Fruit fly (Drosophila melanogaster) whole organism, pupa: ENCODE results near the gene Ns3.

ENCODE experiments used
- CG10348 ChIP-seq: fragments of 200-800 bp; sonication (Bioruptor generic); IDR thresholded peaks from 2 replicates; pipeline ENCODE4 v1.3.6; 2022; ENCODE audit warnings: missing biosample characterization, missing genetic modification characterization
- CG12605 ChIP-seq: fragments of 200-800 bp; sonication (Bioruptor generic); IDR thresholded peaks from 2 replicates; pipeline ENCODE4 v1.3.6; 2022; ENCODE audit warnings: missing biosample characterization, missing genetic modification characterization
- CG13204 ChIP-seq: fragments of 200-800 bp; sonication (Bioruptor generic); optimal IDR thresholded peaks from 2 replicates; lab custom pipeline; 2018; ENCODE audit warnings: missing biosample characterization, mild to moderate bottlenecking, missing genetic modification characterization, moderate library complexity
- CG14655 ChIP-seq: fragments of 200-800 bp; sonication (Bioruptor generic); optimal IDR thresholded peaks from 3 replicates; lab custom pipeline; 2017; ENCODE audit warnings: mild to moderate bottlenecking, missing biosample characterization, missing genetic modification reagents, missing genetic modification characterization
- CG15710 ChIP-seq: fragments of 200-800 bp; sonication (Bioruptor generic); optimal IDR thresholded peaks from 2 replicates; lab custom pipeline; 2018; ENCODE audit warnings: missing biosample characterization, mild to moderate bottlenecking, missing genetic modification characterization, moderate library complexity
- CG17806 ChIP-seq: fragments of 200-800 bp; sonication (Bioruptor generic); optimal IDR thresholded peaks from 2 replicates; lab custom pipeline; 2018; ENCODE audit warnings: missing biosample characterization, mild to moderate bottlenecking, missing genetic modification characterization, moderate library complexity
- CG32121 ChIP-seq: fragments of 200-800 bp; sonication (Bioruptor generic); IDR thresholded peaks from 2 replicates; pipeline ENCODE4 v1.3.6; 2022; ENCODE audit warnings: missing biosample characterization, missing genetic modification characterization
- CG34367 ChIP-seq: fragments of 200-800 bp; sonication (Bioruptor generic); optimal IDR thresholded peaks from 2 replicates; lab custom pipeline; 2018; ENCODE audit warnings: missing biosample characterization, mild to moderate bottlenecking, missing genetic modification characterization
- CG4496 ChIP-seq: fragments of 200-800 bp; sonication (Bioruptor generic); IDR thresholded peaks from 3 replicates; pipeline ENCODE4 v1.3.6; 2022; ENCODE audit warnings: missing biosample characterization, missing genetic modification characterization
- CG8159 ChIP-seq: fragments of 200-800 bp; sonication (Bioruptor generic); optimal IDR thresholded peaks from 3 replicates; lab custom pipeline; 2018; ENCODE audit warnings: missing biosample characterization, mild to moderate bottlenecking, missing genetic modification characterization, moderate library complexity
- CG8301 ChIP-seq: fragments of 200-800 bp; sonication (Bioruptor generic); optimal IDR thresholded peaks from 2 replicates; lab custom pipeline; 2018; ENCODE audit warnings: missing biosample characterization, mild to moderate bottlenecking, missing genetic modification characterization
- CG9948 ChIP-seq: fragments of 200-800 bp; sonication (Bioruptor generic); optimal IDR thresholded peaks from 2 replicates; lab custom pipeline; 2018; ENCODE audit warnings: missing biosample characterization, mild to moderate bottlenecking, missing genetic modification characterization, moderate library complexity
- D1 ChIP-seq: fragments of 200-800 bp; sonication (Bioruptor generic); optimal IDR thresholded peaks from 2 replicates; lab custom pipeline; 2018; ENCODE audit warnings: missing biosample characterization, mild to moderate bottlenecking, missing genetic modification characterization, moderate library complexity
- EcR ChIP-seq: fragments of 200-800 bp; sonication (Bioruptor generic); optimal IDR thresholded peaks from 3 replicates; lab custom pipeline; 2019; ENCODE audit warnings: missing biosample characterization, missing genetic modification characterization, mild to moderate bottlenecking, moderate library complexity, missing genetic modification reagents
- Ets98B ChIP-seq: fragments of 200-800 bp; sonication (Bioruptor generic); IDR thresholded peaks from 2 replicates; pipeline ENCODE4 v1.3.6; 2022; ENCODE audit warnings: missing biosample characterization, missing genetic modification characterization
- Pif1A ChIP-seq: fragments of 200-800 bp; sonication (Bioruptor generic); optimal IDR thresholded peaks from 3 replicates; lab custom pipeline; 2016; ENCODE audit warnings: missing biosample characterization, missing genetic modification characterization
- Pif1B ChIP-seq: fragments of 200-800 bp; sonication (Bioruptor generic); optimal IDR thresholded peaks from 3 replicates; lab custom pipeline; 2016; ENCODE audit warnings: missing biosample characterization, missing genetic modification characterization
- Snoo ChIP-seq: fragments of 200-800 bp; sonication (Bioruptor generic); optimal IDR thresholded peaks from 3 replicates; lab custom pipeline; 2017; ENCODE audit warnings: missing biosample characterization, mild to moderate bottlenecking, missing genetic modification characterization, inconsistent platforms
- fd96Ca ChIP-seq: fragments of 200-800 bp; sonication (Bioruptor generic); IDR thresholded peaks from 3 replicates; pipeline ENCODE4 v1.3.6; 2022; ENCODE audit warnings: missing biosample characterization, missing genetic modification characterization
- gl ChIP-seq: fragments of 200-800 bp; sonication (Bioruptor generic); optimal IDR thresholded peaks from 2 replicates; lab custom pipeline; 2018; ENCODE audit warnings: missing biosample characterization, mild to moderate bottlenecking, missing genetic modification characterization
- rn ChIP-seq: fragments of 200-800 bp; sonication (Bioruptor generic); IDR thresholded peaks from 2 replicates; pipeline ENCODE4 v1.3.6; 2022; ENCODE audit warnings: missing biosample characterization, missing genetic modification characterization

Gene Ns3

dm6 chrX:1456954-1457353 is 7.1 kb downstream of the Ns3 start, which contains the start of gene CG14785:
Gene CG14785 (minus strand): TSS chrX:1457054.
- TF ChIP-seq rn (GFP tag; lab: Robert Waterston, UW), result no peak
- no peak for TF ChIP-seq gl (tag; lab: Kevin White, UChicago)
- no peak for TF ChIP-seq CG32121 (GFP tag; lab: Robert Waterston, UW)
- TF ChIP-seq CG8159 (tag; lab: Kevin White, UChicago), result no peak
- no peak for TF ChIP-seq EcR
- no peak for TF ChIP-seq D1 (tag; lab: Kevin White, UChicago)
- TF ChIP-seq CG15710 (tag; lab: Kevin White, UChicago), result no peak
- TF ChIP-seq CG13204 (GFP tag; lab: Kevin White, UChicago), result no peak
- TF ChIP-seq CG10348, result no peak
- no peak for TF ChIP-seq CG9948 (tag; lab: Kevin White, UChicago)
- no peak for TF ChIP-seq Ets98B (GFP tag; lab: Robert Waterston, UW)
- TF ChIP-seq CG12605 (GFP tag; lab: Robert Waterston, UW), result no peak
- TF ChIP-seq CG34367 (tag; lab: Kevin White, UChicago), result no peak
- no peak for TF ChIP-seq Pif1A (GFP tag; lab: Kevin White, UChicago)
- TF ChIP-seq CG4496 (GFP tag; lab: Robert Waterston, UW), result no peak

DNA sequence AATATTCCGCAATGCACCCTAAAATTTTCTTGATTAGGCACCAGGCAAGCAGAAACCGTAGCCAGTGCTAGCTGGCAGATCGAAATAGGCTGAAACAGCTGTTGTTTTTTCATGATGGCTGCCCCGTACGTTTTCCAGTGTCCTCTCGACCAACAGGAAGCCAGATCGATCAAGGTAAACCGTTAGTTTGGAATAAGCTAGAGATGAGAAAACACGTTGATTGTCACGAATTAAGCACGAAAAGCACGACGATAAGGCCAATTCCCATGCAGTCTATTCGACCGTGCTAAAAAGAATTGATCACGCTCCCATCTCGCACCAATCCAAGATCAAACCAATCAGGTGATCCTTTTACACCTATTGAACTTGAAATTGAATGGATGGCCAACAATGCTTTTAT is 9.2 kb downstream of the Ns3 start:
- TF ChIP-seq CG9948 (tag; lab: Kevin White, UChicago) (no peak), gl (tag; lab: Kevin White, UChicago) (no peak), Snoo (no peak), CG8159 (tag; lab: Kevin White, UChicago) (no peak), CG10348 (no peak), EcR (no peak), CG8301 (tag; lab: Kevin White, UChicago) (no peak), CG13204 (GFP tag; lab: Kevin White, UChicago) (no peak), Pif1A (GFP tag; lab: Kevin White, UChicago) (no peak), CG14655 (GFP tag; lab: Kevin White, UChicago) (no peak), Ets98B (GFP tag; lab: Robert Waterston, UW) (no peak), CG4496 (GFP tag; lab: Robert Waterston, UW) (no peak), fd96Ca (no peak), CG17806 (tag; lab: Kevin White, UChicago) (no peak), rn (GFP tag; lab: Robert Waterston, UW) (no peak)
- TF ChIP-seq, all 21 proteins: peak for 0

dm6 chrX:1452130-1452529 is 11.9 kb downstream of the Ns3 start, which contains the start of gene Gr2a:
Gene Gr2a (plus strand): TSS chrX:1452430.
- TF ChIP-seq CG8159 (tag; lab: Kevin White, UChicago) (no peak), Pif1B (GFP tag; lab: Kevin White, UChicago) (no peak), CG8301 (tag; lab: Kevin White, UChicago) (no peak), CG14655 (GFP tag; lab: Kevin White, UChicago) (no peak), fd96Ca (no peak), EcR (no peak), CG12605 (GFP tag; lab: Robert Waterston, UW) (no peak), CG34367 (tag; lab: Kevin White, UChicago) (no peak), CG32121 (GFP tag; lab: Robert Waterston, UW) (no peak), CG10348 (no peak), Pif1A (GFP tag; lab: Kevin White, UChicago) (no peak), D1 (tag; lab: Kevin White, UChicago) (no peak), rn (GFP tag; lab: Robert Waterston, UW) (no peak), CG4496 (GFP tag; lab: Robert Waterston, UW) (no peak)

DNA sequence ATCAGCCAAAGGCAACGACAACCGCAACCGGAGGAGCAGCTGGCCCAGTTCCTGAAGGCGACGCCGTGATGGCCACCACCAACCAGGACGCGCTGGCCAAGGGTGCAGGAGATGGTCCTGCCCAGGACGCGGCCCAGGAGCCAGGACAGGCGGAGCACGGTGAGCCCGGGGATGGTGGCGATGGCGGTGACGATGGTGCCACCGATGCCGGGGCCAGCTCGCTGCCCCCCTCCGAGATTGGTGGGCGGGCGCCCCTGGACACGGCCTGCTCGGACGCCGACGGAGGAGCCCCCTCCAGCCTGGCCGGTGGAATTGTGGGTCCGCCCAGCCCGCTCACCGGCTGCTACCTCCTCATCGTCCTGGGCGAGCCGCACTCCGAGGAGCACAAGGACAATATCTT is 49.8 kb downstream of the Ns3 start:
- TF ChIP-seq CG8159 (tag; lab: Kevin White, UChicago) (no peak), gl (tag; lab: Kevin White, UChicago) (no peak), CG4496 (GFP tag; lab: Robert Waterston, UW) (no peak), rn (GFP tag; lab: Robert Waterston, UW) (no peak), CG9948 (tag; lab: Kevin White, UChicago) (no peak), CG8301 (tag; lab: Kevin White, UChicago) (no peak), Pif1B (GFP tag; lab: Kevin White, UChicago) (no peak), Snoo (no peak), EcR (no peak), Pif1A (GFP tag; lab: Kevin White, UChicago) (no peak), fd96Ca (no peak), CG14655 (GFP tag; lab: Kevin White, UChicago) (no peak), CG12605 (GFP tag; lab: Robert Waterston, UW) (no peak), CG17806 (tag; lab: Kevin White, UChicago) (no peak), CG15710 (tag; lab: Kevin White, UChicago) (no peak), CG10348 (no peak), Ets98B (GFP tag; lab: Robert Waterston, UW) (no peak), CG32121 (GFP tag; lab: Robert Waterston, UW) (no peak), CG13204 (GFP tag; lab: Kevin White, UChicago) (no peak)
